Fruit fly (Drosophila melanogaster): ENCODE measurements around the gene CG10445.

Gene CG10445

dm6 chr3R:7895457-7895856 is 24.6 kb downstream of the CG10445 start:
- TF ChIP-seq sage (GFP tag; optimal IDR thresholded peaks at IDR 0.05) (no peak), fru (GFP tag; optimal IDR thresholded peaks at IDR 0.05) (peak; percentile 41), sv (GFP tag; optimal IDR thresholded peaks at IDR 0.05) (peak; percentile 19)

dm6 chr3R:7894586-7894985 is 25.5 kb downstream of the CG10445 start:
- TF ChIP-seq woc (GFP tag; optimal IDR thresholded peaks at IDR 0.05) (no peak), fru (GFP tag; optimal IDR thresholded peaks at IDR 0.05) (no peak), usp (GFP tag; optimal IDR thresholded peaks at IDR 0.05) (no peak), dl (GFP tag; optimal IDR thresholded peaks at IDR 0.05; ENCODE audit: insufficient read depth in 1 of 2, partially characterized antibody in 2 of 2) (no peak), Abd-B (GFP tag; optimal IDR thresholded peaks at IDR 0.05) (no peak), brk (GFP tag; optimal IDR thresholded peaks at IDR 0.05) (no peak), Mio (GFP tag; optimal IDR thresholded peaks at IDR 0.05) (no peak), Hr78 (GFP tag; optimal IDR thresholded peaks at IDR 0.05) (no peak), psq (GFP tag; optimal IDR thresholded peaks at IDR 0.05) (no peak), Dif (GFP tag; optimal IDR thresholded peaks at IDR 0.05; ENCODE audit: partially characterized antibody) (no peak), CrebA (GFP tag; optimal IDR thresholded peaks at IDR 0.05; ENCODE audit: borderline replicate concordance) (no peak), ey (GFP tag; optimal IDR thresholded peaks at IDR 0.05) (no peak), lola (GFP tag; optimal IDR thresholded peaks at IDR 0.05) (no peak)

dm6 chr3R:7892246-7893000 is 27.7 kb downstream of the CG10445 start:
- TF ChIP-seq CG32264 (GFP tag; optimal IDR thresholded peaks at IDR 0.05) (no peak), fru (GFP tag; optimal IDR thresholded peaks at IDR 0.05) (peak; percentile 37), h (GFP tag; optimal IDR thresholded peaks at IDR 0.05) (peak; percentile 43), foxo (GFP tag; optimal IDR thresholded peaks at IDR 0.05) (peak in 1 of 2 experiments; percentile 46)

DNA sequence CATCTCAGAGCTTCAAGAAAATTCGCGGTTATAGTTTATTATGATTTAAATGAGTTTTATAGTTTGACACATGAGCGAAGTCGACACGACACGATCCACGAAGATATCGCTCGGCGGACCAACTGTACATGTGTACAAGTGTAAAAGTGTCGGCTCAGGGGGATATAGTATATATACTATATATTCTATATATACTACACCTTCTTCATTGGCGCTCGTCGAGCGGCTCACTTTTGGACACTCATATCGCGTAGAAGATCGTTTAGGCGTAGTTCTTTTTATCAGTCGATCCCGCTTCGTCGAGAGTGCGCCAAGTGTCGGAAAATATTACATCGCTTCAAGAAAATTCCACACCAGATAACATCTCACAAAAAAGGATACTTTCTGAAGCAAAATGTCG is 29.1 kb downstream of the CG10445 start, which contains the start of gene wtrw:
TSS of gene wtrw (plus strand) at position 301 of the 400 bp plus-strand sequence.
- TF ChIP-seq CrebA (GFP tag; optimal IDR thresholded peaks at IDR 0.05; ENCODE audit: borderline replicate concordance) (no peak), usp (GFP tag; optimal IDR thresholded peaks at IDR 0.05) (no peak), Myc (optimal IDR thresholded peaks at IDR 0.05) (no peak), Mio (GFP tag; optimal IDR thresholded peaks at IDR 0.05) (no peak), GATAd (GFP tag; optimal IDR thresholded peaks at IDR 0.05) (no peak)

DNA sequence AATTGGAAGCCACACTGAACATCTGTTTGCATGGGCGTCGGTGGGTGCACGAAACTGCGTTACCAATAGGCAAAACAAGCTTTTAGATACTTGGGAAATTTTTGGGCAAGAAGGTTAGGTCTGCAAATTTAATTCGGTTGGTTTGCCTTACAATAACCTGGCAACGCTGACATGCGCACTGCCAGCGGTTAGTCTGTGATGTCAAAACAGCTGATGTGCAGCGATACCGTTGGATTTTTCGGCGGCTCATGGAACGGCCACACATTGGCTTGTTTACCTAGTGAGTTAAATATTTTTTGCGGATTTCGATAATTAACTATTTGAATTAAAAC is 33.3 kb downstream of the CG10445 start, which contains the start of gene ArgRS-m:
TSS of gene ArgRS-m (plus strand) at position 187 of the 332 bp plus-strand sequence.
- TF ChIP-seq N (GFP tag; optimal IDR thresholded peaks at IDR 0.05) (no peak), Mio (GFP tag; optimal IDR thresholded peaks at IDR 0.05) (peak; percentile 12), jim (GFP tag; optimal IDR thresholded peaks at IDR 0.05) (no peak), Hnf4 (GFP tag; optimal IDR thresholded peaks at IDR 0.05) (peak; percentile 52), OdsH (GFP tag; optimal IDR thresholded peaks at IDR 0.05) (peak; percentile 70), dsf (GFP tag; optimal IDR thresholded peaks at IDR 0.05; ENCODE audit: borderline replicate concordance) (peak; percentile 0), ey (GFP tag; optimal IDR thresholded peaks at IDR 0.05) (peak; percentile 79), woc (GFP tag; optimal IDR thresholded peaks at IDR 0.05) (peak; percentile 14), Abd-B (GFP tag; optimal IDR thresholded peaks at IDR 0.05) (no peak), Jra (GFP tag; optimal IDR thresholded peaks at IDR 0.05) (peak; percentile 76), psq (GFP tag; optimal IDR thresholded peaks at IDR 0.05) (peak; percentile 70), CG9705 (GFP tag; optimal IDR thresholded peaks at IDR 0.05) (peak; percentile 13), pan (optimal IDR thresholded peaks at IDR 0.05) (no peak), rgr (GFP tag; optimal IDR thresholded peaks at IDR 0.05) (peak; percentile 78), brk (GFP tag; optimal IDR thresholded peaks at IDR 0.05) (peak; percentile 54), CG32264 (GFP tag; optimal IDR thresholded peaks at IDR 0.05) (peak; percentile 31), foxo (GFP tag; optimal IDR thresholded peaks at IDR 0.05) (peak in 1 of 2 experiments; percentile 75), Dfd (GFP tag; optimal IDR thresholded peaks at IDR 0.05) (no peak), fru (GFP tag; optimal IDR thresholded peaks at IDR 0.05) (peak; percentile 66), GATAd (GFP tag; optimal IDR thresholded peaks at IDR 0.05) (peak; percentile 34), Dif (GFP tag; optimal IDR thresholded peaks at IDR 0.05; ENCODE audit: partially characterized antibody) (no peak), sv (GFP tag; optimal IDR thresholded peaks at IDR 0.05) (peak; percentile 24), br (GFP tag; optimal IDR thresholded peaks at IDR 0.05) (peak; percentile 54), HLH106 (tag; optimal IDR thresholded peaks at IDR 0.05) (peak; percentile 55), h (GFP tag; optimal IDR thresholded peaks at IDR 0.05) (peak; percentile 61), Sp1 (GFP tag; optimal IDR thresholded peaks at IDR 0.05) (peak; percentile 49), dl (GFP tag; optimal IDR thresholded peaks at IDR 0.05; ENCODE audit: insufficient read depth in 1 of 2, partially characterized antibody in 2 of 2) (no peak), lola (GFP tag; optimal IDR thresholded peaks at IDR 0.05) (no peak), tai (GFP tag; optimal IDR thresholded peaks at IDR 0.05) (peak; percentile 90), Hr83 (GFP tag; optimal IDR thresholded peaks at IDR 0.05; ENCODE audit: poor library complexity, severe bottlenecking) (peak; percentile 49), dmrt93B (GFP tag; optimal IDR thresholded peaks at IDR 0.05) (no peak)
